Worm (Caenorhabditis elegans) whole organism, L4 larva: ENCODE data around the gene col-97.
A peak's percentile ranks its signal among the peaks of the same experiment; 100 is the strongest.

Experiments used
- D1046.2 ChIP-seq: fragments of 200-800 bp; sonication (Bioruptor generic); IDR thresholded peaks from 2 replicates; pipeline ENCODE4 v1.3.6; 2022; ENCODE audit warnings: missing genetic modification characterization, missing compliant biosample characterization
- F44E2.7 ChIP-seq: fragments of 200-800 bp; sonication (Bioruptor generic); IDR thresholded peaks from 2 replicates; pipeline ENCODE4 v2.1.2; 2022; ENCODE audit warnings: missing genetic modification characterization, missing compliant biosample characterization
- Y75B8A.6 ChIP-seq: fragments of 200-800 bp; sonication (Bioruptor generic); IDR thresholded peaks from 2 replicates; pipeline ENCODE4 v1.3.6; 2022; ENCODE audit warnings: missing genetic modification reagents, missing genetic modification characterization, missing compliant biosample characterization
- ZK337.2 ChIP-seq: fragments of 200-800 bp; sonication (Bioruptor generic); IDR thresholded peaks from 2 replicates; pipeline ENCODE4 v1.3.6; 2022; ENCODE audit warnings: missing genetic modification reagents, missing genetic modification characterization, missing compliant biosample characterization
- aha-1 ChIP-seq: fragments of 150-350 bp; peaks from one replicate; lab custom pipeline; 2014; ENCODE audit warnings: missing biosample characterization, missing genetic modification characterization
- ceh-28 ChIP-seq: fragments of 150-350 bp; optimal IDR thresholded peaks from 2 replicates; lab custom pipeline; 2014; ENCODE audit warnings: missing biosample characterization, missing genetic modification reagents, missing genetic modification characterization
- ceh-44 ChIP-seq: fragments of 200-800 bp; sonication (Bioruptor generic); IDR thresholded peaks from 2 replicates; pipeline ENCODE4 v1.3.6; 2022; ENCODE audit warnings: missing genetic modification reagents, missing genetic modification characterization, missing compliant biosample characterization
- cey-2 ChIP-seq: sonication (generic microtip); optimal IDR thresholded peaks from 3 replicates; lab custom pipeline; 2017; ENCODE audit warnings: missing genetic modification characterization, mild to moderate bottlenecking, missing compliant biosample characterization, antibody characterized with exemption, borderline replicate concordance; ENCODE audit not compliant: insufficient read depth
- daf-8 ChIP-seq: fragments of 200-800 bp; sonication (Bioruptor generic); IDR thresholded peaks from 2 replicates; pipeline ENCODE4 v1.3.6; 2022; ENCODE audit warnings: missing genetic modification characterization, missing compliant biosample characterization
- dmd-9 ChIP-seq: fragments of 200-800 bp; sonication (Bioruptor generic); IDR thresholded peaks from 2 replicates; pipeline ENCODE4 v1.3.6; 2022; ENCODE audit warnings: missing genetic modification reagents, missing genetic modification characterization, missing compliant biosample characterization
- dpl-1 ChIP-seq: fragments of 150-350 bp; optimal IDR thresholded peaks from 2 replicates; lab custom pipeline; 2014; ENCODE audit warnings: missing biosample characterization, missing genetic modification reagents, missing genetic modification characterization
- dve-1 ChIP-seq: sonication (generic microtip); optimal IDR thresholded peaks from 2 replicates; lab custom pipeline; 2017; ENCODE audit warnings: antibody characterized with exemption, mild to moderate bottlenecking, missing genetic modification characterization, missing compliant biosample characterization; ENCODE audit not compliant: insufficient read depth
- egl-43 ChIP-seq: fragments of 200-800 bp; sonication (Bioruptor generic); IDR thresholded peaks from 2 replicates; pipeline ENCODE4 v1.3.6; 2022; ENCODE audit warnings: missing genetic modification reagents, missing genetic modification characterization, missing compliant biosample characterization
- hlh-11 ChIP-seq: fragments of 200-800 bp; sonication (Bioruptor generic); optimal IDR thresholded peaks from 2 replicates; lab custom pipeline; 2018; ENCODE audit warnings: mild to moderate bottlenecking, missing genetic modification characterization, missing compliant biosample characterization
- hmg-1.1 ChIP-seq: fragments of 200-800 bp; sonication (Bioruptor generic); IDR thresholded peaks from 2 replicates; pipeline ENCODE4 v1.3.6; 2022; ENCODE audit warnings: missing genetic modification reagents, missing genetic modification characterization, missing compliant biosample characterization
- lim-7 ChIP-seq: fragments of 200-800 bp; sonication (Bioruptor generic); IDR thresholded peaks from 2 replicates; pipeline ENCODE4 v1.3.6; 2022; ENCODE audit warnings: missing genetic modification characterization, missing compliant biosample characterization
- lin-13 ChIP-seq: fragments of 150-350 bp; optimal IDR thresholded peaks from 2 replicates; lab custom pipeline; 2014; ENCODE audit warnings: missing biosample characterization, missing genetic modification reagents, missing genetic modification characterization
- lin-39 ChIP-seq: fragments of 150-350 bp; optimal IDR thresholded peaks from 2 replicates; lab custom pipeline; 2014; ENCODE audit warnings: missing biosample characterization, missing genetic modification reagents, missing genetic modification characterization
- lsy-2 ChIP-seq, 2 experiments: fragments of 150-350 bp in 1 of 2; sonication (generic microtip) in 1 of 2; optimal IDR thresholded peaks; 2 replicates each; lab custom pipeline; 2014 to 2017; ENCODE audit warnings: missing biosample characterization in 2 of 2, missing genetic modification characterization in 2 of 2
- madf-9 ChIP-seq: fragments of 200-800 bp; sonication (Bioruptor generic); conservative IDR thresholded peaks from 2 replicates; pipeline ENCODE4 v1.3.6; 2022; ENCODE audit warnings: missing genetic modification reagents, missing genetic modification characterization, missing compliant biosample characterization
- mdl-1 ChIP-seq, 2 experiments: fragments of 150-350 bp in 1 of 2; sonication (generic microtip) in 1 of 2; optimal IDR thresholded peaks; 2 replicates each; lab custom pipeline; 2014 to 2017; ENCODE audit warnings: missing biosample characterization in 2 of 2, missing genetic modification characterization in 2 of 2
- mes-2 ChIP-seq: sonication (generic microtip); optimal IDR thresholded peaks from 2 replicates; lab custom pipeline; 2016; ENCODE audit warnings: missing genotype, mild to moderate bottlenecking, missing genetic modification characterization, missing compliant biosample characterization; ENCODE audit not compliant: poor library complexity, severe bottlenecking
- mxl-2 ChIP-seq: fragments of 200-800 bp; sonication (Bioruptor generic); conservative IDR thresholded peaks from 2 replicates; pipeline ENCODE4 v1.3.6; 2022; ENCODE audit warnings: missing genetic modification reagents, missing genetic modification characterization, missing compliant biosample characterization
- mxl-3 ChIP-seq: fragments of 200-800 bp; sonication (Bioruptor generic); optimal IDR thresholded peaks from 2 replicates; lab custom pipeline; 2018; ENCODE audit warnings: mild to moderate bottlenecking, missing genetic modification characterization, missing compliant biosample characterization
- nhr-11 ChIP-seq: fragments of 150-350 bp; optimal IDR thresholded peaks from 2 replicates; lab custom pipeline; 2014; ENCODE audit warnings: missing biosample characterization, missing genetic modification characterization
- nhr-237 ChIP-seq: sonication (generic microtip); optimal IDR thresholded peaks from 2 replicates; lab custom pipeline; 2017; ENCODE audit warnings: missing biosample characterization, missing genetic modification characterization
- nhr-28 ChIP-seq: fragments of 150-350 bp; optimal IDR thresholded peaks from 2 replicates; lab custom pipeline; 2014; ENCODE audit warnings: missing biosample characterization, missing genetic modification characterization
- nhr-48 ChIP-seq: sonication (generic microtip); optimal IDR thresholded peaks from 2 replicates; lab custom pipeline; 2016; ENCODE audit warnings: mild to moderate bottlenecking, missing genetic modification characterization, missing compliant biosample characterization
- rbr-2 ChIP-seq: sonication (generic microtip); optimal IDR thresholded peaks from 2 replicates; lab custom pipeline; 2016; ENCODE audit warnings: missing genotype, missing genetic modification characterization, missing compliant biosample characterization
- saeg-2 ChIP-seq: fragments of 200-800 bp; sonication (Bioruptor generic); IDR thresholded peaks from 2 replicates; pipeline ENCODE4 v1.3.6; 2022; ENCODE audit warnings: missing genetic modification reagents, missing genetic modification characterization, missing compliant biosample characterization
- snpc-1.2 ChIP-seq: fragments of 200-800 bp; sonication (Bioruptor generic); IDR thresholded peaks from 2 replicates; pipeline ENCODE4 v1.3.6; 2022; ENCODE audit warnings: missing genetic modification reagents, missing genetic modification characterization, missing compliant biosample characterization
- unc-62 ChIP-seq, 3 experiments: fragments of 150-350 bp in 1 of 3; sonication (generic microtip); optimal IDR thresholded peaks in 2 of 3; peaks in 1 of 3; 1 replicate in 1 of 3; 2 replicates in 2 of 3; lab custom pipeline; 2014 to 2017; ENCODE audit warnings: missing biosample characterization in 3 of 3, missing genetic modification characterization in 3 of 3, missing genetic modification reagents in 3 of 3, missing genotype in 1 of 3

Gene col-97

ce11 chrIII:13015754-13016317, 22.3 kb upstream of the col-97 start (continued):
- TF ChIP-seq nhr-237: no peak
- peak in 1 of 2 experiments; percentile 64 for TF ChIP-seq lsy-2 (tag; optimal IDR thresholded peaks at IDR 0.05; lab: Kevin White, UChicago)
- TF ChIP-seq Y75B8A.6 (GFP tag; lab: Robert Waterston, UW): no peak; the same call in 1 of the 2 replicates
- peak; percentile 65 for TF ChIP-seq dve-1 (tag; lab: Kevin White, UChicago)
- TF ChIP-seq saeg-2 (GFP tag; lab: Robert Waterston, UW): peak; percentile 65
- TF ChIP-seq lim-7 (GFP tag; lab: Robert Waterston, UW): peak; percentile 74
- peak; percentile 57; the same call in 1 of the 2 replicates for TF ChIP-seq snpc-1.2 (GFP tag; lab: Robert Waterston, UW)
- peak; percentile 62 for TF ChIP-seq nhr-48 (tag; lab: Kevin White, UChicago)
- peak; percentile 30 for TF ChIP-seq rbr-2 (tag; lab: Kevin White, UChicago)
- TF ChIP-seq dpl-1 (GFP tag; lab: Kevin White, UChicago): peak; percentile 53
- TF ChIP-seq madf-9 (GFP tag; lab: Robert Waterston, UW): no peak; the same call in 1 of the 2 replicates
- TF ChIP-seq lin-13 (GFP tag; lab: Kevin White, UChicago): peak; percentile 3
- TF ChIP-seq cey-2: no peak
- peak in 1 of 2 experiments; percentile 70 for TF ChIP-seq unc-62 (GFP tag; optimal IDR thresholded peaks at IDR 0.05 in 1 of 2; lab: Kevin White, UChicago)
- TF ChIP-seq unc-62 (tag; optimal IDR thresholded peaks at IDR 0.05; lab: Kevin White, UChicago): no peak
- peak in 1 of 2 experiments; percentile 30 for TF ChIP-seq mdl-1 (tag; optimal IDR thresholded peaks at IDR 0.05; lab: Kevin White, UChicago)
- TF ChIP-seq daf-8 (GFP tag; lab: Robert Waterston, UW): no peak
- TF ChIP-seq lin-39 (tag; lab: Kevin White, UChicago): no peak
- TF ChIP-seq ceh-28 (tag; lab: Kevin White, UChicago): no peak
- TF ChIP-seq ZK337.2: peak; percentile 77

ce11 chrIII:13013912-13014311, 20.4 kb upstream of the col-97 start:
- TF ChIP-seq ceh-44: no peak
- no peak for TF ChIP-seq mxl-3
- TF ChIP-seq dmd-9 (GFP tag; lab: Robert Waterston, UW): no peak
- TF ChIP-seq unc-62 (GFP tag; optimal IDR thresholded peaks at IDR 0.05 in 1 of 2; lab: Kevin White, UChicago): peak in 1 of 2 experiments; percentile 66
- TF ChIP-seq unc-62 (tag; optimal IDR thresholded peaks at IDR 0.05; lab: Kevin White, UChicago): no peak
- TF ChIP-seq D1046.2 (GFP tag; lab: Robert Waterston, UW): no peak
- TF ChIP-seq, all 104 proteins: peak for 1

- TF ChIP-seq aha-1 (tag; lab: Kevin White, UChicago): peak; percentile 80
- TF ChIP-seq nhr-28 (tag; lab: Kevin White, UChicago): peak; percentile 44
- no peak for TF ChIP-seq egl-43
- peak in 1 of 2 experiments; percentile 99 for TF ChIP-seq unc-62 (GFP tag; optimal IDR thresholded peaks at IDR 0.05 in 1 of 2; lab: Kevin White, UChicago)
- no peak for TF ChIP-seq unc-62 (tag; optimal IDR thresholded peaks at IDR 0.05; lab: Kevin White, UChicago)
- no peak for TF ChIP-seq mxl-2 (GFP tag; lab: Robert Waterston, UW)
- TF ChIP-seq mes-2 (tag; lab: Kevin White, UChicago): peak; percentile 3
- no peak for TF ChIP-seq nhr-11 (tag; lab: Kevin White, UChicago)
- TF ChIP-seq F44E2.7 (GFP tag; lab: Robert Waterston, UW): no peak
- TF ChIP-seq hmg-1.1 (GFP tag; lab: Robert Waterston, UW): no peak
- peak; percentile 17 for TF ChIP-seq hlh-11 (tag; lab: Kevin White, UChicago)
Observed at ce11 chrIII:13011927-13012326, 18.4 kb upstream of the col-97 start.

ce11 chrIII:13005161-13005560, 11.7 kb upstream of the col-97 start, which contains the start of gene snf-7:
snf-7 (plus strand) TSS chrIII:13005461.
- TF ChIP-seq unc-62 (GFP tag; optimal IDR thresholded peaks at IDR 0.05 in 1 of 2; lab: Kevin White, UChicago) (no peak), unc-62 (tag; optimal IDR thresholded peaks at IDR 0.05; lab: Kevin White, UChicago) (no peak), ceh-28 (tag; lab: Kevin White, UChicago) (peak; percentile 36)
